Worm (Caenorhabditis elegans): ENCODE measurements around the gene F47F2.3.

The F47F2.3 gene

ce11 chrX:3878233-3878632 is 17.2 kb downstream of the F47F2.3 start, which contains the start of gene F47F2.1:
TSS of gene F47F2.1 (plus strand) at chrX:3878533.
- TF ChIP-seq hmbx-1 (tag; optimal IDR thresholded peaks at IDR 0.05) (no peak), tbx-37 (GFP tag; conservative IDR thresholded peaks at IDR 0.05) (no peak), ceh-36 (tag; optimal IDR thresholded peaks at IDR 0.05) (no peak), aly-1 (tag; optimal IDR thresholded peaks at IDR 0.05) (no peak), ceh-13 (GFP tag; optimal IDR thresholded peaks at IDR 0.05) (no peak), F13C5.2 (tag; optimal IDR thresholded peaks at IDR 0.05) (no peak), tbx-11 (GFP tag; IDR thresholded peaks at IDR 0.05) (no peak), hmg-4 (GFP tag; optimal IDR thresholded peaks at IDR 0.05) (no peak), scrt-1 (GFP tag; IDR thresholded peaks at IDR 0.05) (no peak), pes-1 (GFP tag; IDR thresholded peaks at IDR 0.05) (no peak), sea-1 (GFP tag; conservative IDR thresholded peaks at IDR 0.05) (no peak)

ce11 chrX:3875714-3876113 is 19.8 kb downstream of the F47F2.3 start:
- TF ChIP-seq ceh-36 (tag; optimal IDR thresholded peaks at IDR 0.05) (no peak), tbx-11 (GFP tag; IDR thresholded peaks at IDR 0.05) (no peak), F13C5.2 (tag; optimal IDR thresholded peaks at IDR 0.05) (no peak), ets-7 (tag; optimal IDR thresholded peaks at IDR 0.05) (no peak), hmbx-1 (tag; optimal IDR thresholded peaks at IDR 0.05) (no peak), ceh-13 (GFP tag; optimal IDR thresholded peaks at IDR 0.05) (no peak), ama-1 (optimal IDR thresholded peaks at IDR 0.05) (no peak), B0310.2 (tag; optimal IDR thresholded peaks at IDR 0.05) (no peak), scrt-1 (GFP tag; IDR thresholded peaks at IDR 0.05) (no peak), hmg-4 (GFP tag; optimal IDR thresholded peaks at IDR 0.05) (no peak), sea-1 (GFP tag; conservative IDR thresholded peaks at IDR 0.05) (no peak), aly-1 (tag; optimal IDR thresholded peaks at IDR 0.05) (no peak), hnd-1 (tag; optimal IDR thresholded peaks at IDR 0.05) (no peak), pes-1 (GFP tag; IDR thresholded peaks at IDR 0.05) (no peak), tbx-37 (GFP tag; conservative IDR thresholded peaks at IDR 0.05) (no peak)

ce11 chrX:3873445-3873844 is 22.0 kb downstream of the F47F2.3 start, which contains the start of gene lim-4:
TSS of gene lim-4 (minus strand) at chrX:3873545.
- TF ChIP-seq hmbx-1 (tag; optimal IDR thresholded peaks at IDR 0.05), result no peak
- TF ChIP-seq F13C5.2 (tag; optimal IDR thresholded peaks at IDR 0.05), result no peak
- TF ChIP-seq hmg-4 (GFP tag; optimal IDR thresholded peaks at IDR 0.05), result no peak
- TF ChIP-seq tra-4 (tag; optimal IDR thresholded peaks at IDR 0.05), result no peak
- TF ChIP-seq ets-7 (tag; optimal IDR thresholded peaks at IDR 0.05), result no peak
- TF ChIP-seq scrt-1 (GFP tag; IDR thresholded peaks at IDR 0.05), result no peak
- TF ChIP-seq tbx-11 (GFP tag; IDR thresholded peaks at IDR 0.05), result no peak
- TF ChIP-seq sea-1 (GFP tag; conservative IDR thresholded peaks at IDR 0.05), result no peak
- TF ChIP-seq aly-1 (tag; optimal IDR thresholded peaks at IDR 0.05), result no peak
- TF ChIP-seq flt-1 (GFP tag; IDR thresholded peaks at IDR 0.05), result no peak

- TF ChIP-seq F13C5.2 (tag; optimal IDR thresholded peaks at IDR 0.05), result no peak
- TF ChIP-seq flt-1 (GFP tag; IDR thresholded peaks at IDR 0.05), result no peak
- no peak for TF ChIP-seq tbx-11 (GFP tag; IDR thresholded peaks at IDR 0.05)
- no peak for TF ChIP-seq B0310.2 (tag; optimal IDR thresholded peaks at IDR 0.05)
- no peak for TF ChIP-seq ceh-13 (GFP tag; optimal IDR thresholded peaks at IDR 0.05)
- no peak for TF ChIP-seq sea-1 (GFP tag; conservative IDR thresholded peaks at IDR 0.05)
- no peak for TF ChIP-seq tra-4 (tag; optimal IDR thresholded peaks at IDR 0.05)
- no peak for TF ChIP-seq hmbx-1 (tag; optimal IDR thresholded peaks at IDR 0.05)
- no peak for TF ChIP-seq ceh-36 (tag; optimal IDR thresholded peaks at IDR 0.05)
- TF ChIP-seq scrt-1 (GFP tag; IDR thresholded peaks at IDR 0.05), result no peak
- no peak for TF ChIP-seq hmg-4 (GFP tag; optimal IDR thresholded peaks at IDR 0.05)
- TF ChIP-seq ama-1 (optimal IDR thresholded peaks at IDR 0.05), result no peak
Measured at ce11 chrX:3871578-3872234, 23.8 kb downstream of the F47F2.3 start.

ce11 chrX:3867760-3868159 is 27.7 kb downstream of the F47F2.3 start:
- TF ChIP-seq hnd-1 (tag; optimal IDR thresholded peaks at IDR 0.05), result no peak
- no peak for TF ChIP-seq F13C5.2 (tag; optimal IDR thresholded peaks at IDR 0.05)
- no peak for TF ChIP-seq hmg-4 (GFP tag; optimal IDR thresholded peaks at IDR 0.05)
- TF ChIP-seq tbx-37 (GFP tag; conservative IDR thresholded peaks at IDR 0.05), result no peak

ce11 chrX:3866197-3866596 is 29.3 kb downstream of the F47F2.3 start:
- no peak for TF ChIP-seq tra-4 (tag; optimal IDR thresholded peaks at IDR 0.05)
- no peak for TF ChIP-seq F13C5.2 (tag; optimal IDR thresholded peaks at IDR 0.05)
- TF ChIP-seq hmbx-1 (tag; optimal IDR thresholded peaks at IDR 0.05), result no peak

ce11 chrX:3861294-3861693 is 34.2 kb downstream of the F47F2.3 start:
- TF ChIP-seq tbx-37 (GFP tag; conservative IDR thresholded peaks at IDR 0.05), result no peak
- TF ChIP-seq F13C5.2 (tag; optimal IDR thresholded peaks at IDR 0.05), result no peak
- no peak for TF ChIP-seq B0310.2 (tag; optimal IDR thresholded peaks at IDR 0.05)
- TF ChIP-seq ets-7 (tag; optimal IDR thresholded peaks at IDR 0.05), result no peak
- no peak for TF ChIP-seq scrt-1 (GFP tag; IDR thresholded peaks at IDR 0.05)
- TF ChIP-seq hmg-4 (GFP tag; optimal IDR thresholded peaks at IDR 0.05), result no peak
- TF ChIP-seq pes-1 (GFP tag; IDR thresholded peaks at IDR 0.05), result no peak
- no peak for TF ChIP-seq hnd-1 (tag; optimal IDR thresholded peaks at IDR 0.05)
- no peak for TF ChIP-seq ama-1 (optimal IDR thresholded peaks at IDR 0.05)
- no peak for TF ChIP-seq sea-1 (GFP tag; conservative IDR thresholded peaks at IDR 0.05)
- TF ChIP-seq flt-1 (GFP tag; IDR thresholded peaks at IDR 0.05), result no peak
- no peak for TF ChIP-seq tbx-11 (GFP tag; IDR thresholded peaks at IDR 0.05)
- TF ChIP-seq hmbx-1 (tag; optimal IDR thresholded peaks at IDR 0.05), result no peak
- no peak for TF ChIP-seq ceh-36 (tag; optimal IDR thresholded peaks at IDR 0.05)
- TF ChIP-seq ceh-13 (GFP tag; optimal IDR thresholded peaks at IDR 0.05), result no peak
- TF ChIP-seq tra-4 (tag; optimal IDR thresholded peaks at IDR 0.05), result no peak
- no peak for TF ChIP-seq aly-1 (tag; optimal IDR thresholded peaks at IDR 0.05)

- TF ChIP-seq tra-4 (tag; optimal IDR thresholded peaks at IDR 0.05), result no peak
- no peak for TF ChIP-seq sea-1 (GFP tag; conservative IDR thresholded peaks at IDR 0.05)
- TF ChIP-seq hmg-4 (GFP tag; optimal IDR thresholded peaks at IDR 0.05), result no peak
- TF ChIP-seq tbx-37 (GFP tag; conservative IDR thresholded peaks at IDR 0.05), result no peak
- no peak for TF ChIP-seq hnd-1 (tag; optimal IDR thresholded peaks at IDR 0.05)
Measured at ce11 chrX:3859449-3859848, 36.0 kb downstream of the F47F2.3 start.

All from whole organism, early embryonic.